Fruit fly (Drosophila melanogaster) whole organism, prepupa: ENCODE measurements around the gene CG15818.
A peak's percentile ranks its signal among the peaks of the same experiment; 100 is the strongest.

Source experiments
- CG10631 ChIP-seq: fragments of 200-800 bp; sonication (Bioruptor generic); optimal IDR thresholded peaks from 2 replicates; lab custom pipeline; 2016; ENCODE audit warnings: missing biosample characterization, missing genetic modification characterization
- CG11294 ChIP-seq: fragments of 200-800 bp; sonication (Bioruptor generic); IDR thresholded peaks from 2 replicates; pipeline ENCODE4 v1.3.6; 2022; ENCODE audit warnings: missing biosample characterization, missing genetic modification characterization
- CG15336 ChIP-seq: fragments of 200-800 bp; sonication (Bioruptor generic); IDR thresholded peaks from 2 replicates; pipeline ENCODE4 v1.3.6; 2022; ENCODE audit warnings: missing biosample characterization, missing genetic modification characterization
- CG1621 ChIP-seq: fragments of 200-800 bp; sonication (Bioruptor generic); optimal IDR thresholded peaks from 3 replicates; lab custom pipeline; 2018; ENCODE audit warnings: missing biosample characterization, mild to moderate bottlenecking, missing genetic modification characterization
- CG16779 ChIP-seq: fragments of 200-800 bp; sonication (Bioruptor generic); optimal IDR thresholded peaks from 3 replicates; lab custom pipeline; 2017; ENCODE audit warnings: missing biosample characterization, mild to moderate bottlenecking, missing genetic modification characterization
- CG3032 ChIP-seq: fragments of 200-800 bp; optimal IDR thresholded peaks from 2 replicates; lab custom pipeline; 2019; ENCODE audit warnings: missing biosample characterization, mild to moderate bottlenecking, missing genetic modification characterization, moderate library complexity
- CG32006 ChIP-seq: fragments of 200-800 bp; sonication (Bioruptor generic); optimal IDR thresholded peaks from 3 replicates; lab custom pipeline; 2017; ENCODE audit warnings: missing biosample characterization, mild to moderate bottlenecking, missing genetic modification characterization
- CG34406 ChIP-seq: fragments of 200-800 bp; sonication (Bioruptor generic); optimal IDR thresholded peaks from 3 replicates; lab custom pipeline; 2016; ENCODE audit warnings: missing biosample characterization, missing genetic modification characterization
- CG3919 ChIP-seq: fragments of 200-800 bp; sonication (Bioruptor generic); optimal IDR thresholded peaks from 3 replicates; lab custom pipeline; 2016; ENCODE audit warnings: missing biosample characterization, missing genetic modification characterization
- CG4318 ChIP-seq: fragments of 200-800 bp; sonication (Bioruptor generic); optimal IDR thresholded peaks from 3 replicates; lab custom pipeline; 2017; ENCODE audit warnings: missing biosample characterization, mild to moderate bottlenecking, missing genetic modification characterization
- CG6163 ChIP-seq: fragments of 200-800 bp; sonication (Bioruptor generic); IDR thresholded peaks from 3 replicates; pipeline ENCODE4 v1.3.6; 2022; ENCODE audit warnings: missing biosample characterization, missing genetic modification characterization
- CG6792 ChIP-seq: fragments of 200-800 bp; sonication (Bioruptor generic); optimal IDR thresholded peaks from 3 replicates; lab custom pipeline; 2016; ENCODE audit warnings: missing biosample characterization, missing genetic modification characterization
- CG6854 ChIP-seq: fragments of 200-800 bp; sonication (Bioruptor generic); optimal IDR thresholded peaks from 2 replicates; lab custom pipeline; 2017; ENCODE audit warnings: missing biosample characterization, mild to moderate bottlenecking, missing genetic modification characterization
- CG7368 ChIP-seq: fragments of 200-800 bp; sonication (Bioruptor generic); optimal IDR thresholded peaks from 3 replicates; lab custom pipeline; 2016; ENCODE audit warnings: missing biosample characterization, missing genetic modification characterization
- CG8119 ChIP-seq: fragments of 200-800 bp; sonication (Bioruptor generic); IDR thresholded peaks from 3 replicates; pipeline ENCODE4 v1.3.6; 2022; ENCODE audit warnings: missing biosample characterization, missing genetic modification characterization
- Eip75B ChIP-seq: fragments of 200-800 bp; sonication (Bioruptor generic); optimal IDR thresholded peaks from 3 replicates; lab custom pipeline; 2016; ENCODE audit warnings: missing biosample characterization, missing genetic modification characterization
- Ets21C ChIP-seq: fragments of 200-800 bp; sonication (Bioruptor generic); optimal IDR thresholded peaks from 3 replicates; lab custom pipeline; 2016; ENCODE audit warnings: missing biosample characterization, missing genetic modification characterization
- Ets96B ChIP-seq: fragments of 200-800 bp; optimal IDR thresholded peaks from 2 replicates; lab custom pipeline; 2019; ENCODE audit warnings: missing biosample characterization, mild to moderate bottlenecking, missing genetic modification characterization, moderate library complexity
- Hr38 ChIP-seq: sonication (Bioruptor generic); optimal IDR thresholded peaks from 2 replicates; lab custom pipeline; 2016; ENCODE audit warnings: missing biosample characterization, missing genetic modification characterization
- Hr39 ChIP-seq: fragments of 200-800 bp; sonication (Bioruptor generic); optimal IDR thresholded peaks from 2 replicates; lab custom pipeline; 2016; ENCODE audit warnings: missing biosample characterization, missing genetic modification characterization
- Lpt ChIP-seq: fragments of 200-800 bp; sonication (Bioruptor generic); optimal IDR thresholded peaks from 3 replicates; lab custom pipeline; 2016; ENCODE audit warnings: missing biosample characterization, missing genetic modification characterization
- Met ChIP-seq: fragments of 200-800 bp; sonication (Bioruptor generic); optimal IDR thresholded peaks from 3 replicates; lab custom pipeline; 2016; ENCODE audit warnings: missing biosample characterization, missing genetic modification characterization
- OdsH ChIP-seq: fragments of 200-800 bp; sonication (Bioruptor generic); optimal IDR thresholded peaks from 3 replicates; lab custom pipeline; 2016; ENCODE audit warnings: missing biosample characterization, missing genetic modification characterization
- Sox102F ChIP-seq: fragments of 200-800 bp; sonication (Bioruptor generic); optimal IDR thresholded peaks from 2 replicates; lab custom pipeline; 2016; ENCODE audit warnings: missing biosample characterization, mild to moderate bottlenecking, missing genetic modification characterization
- Sox14 ChIP-seq: fragments of 200-800 bp; sonication (Bioruptor generic); optimal IDR thresholded peaks from 3 replicates; lab custom pipeline; 2016; ENCODE audit warnings: missing biosample characterization, missing genetic modification characterization
- achi ChIP-seq: fragments of 200-800 bp; sonication (Bioruptor generic); optimal IDR thresholded peaks from 3 replicates; lab custom pipeline; 2016; ENCODE audit warnings: missing biosample characterization, missing genetic modification characterization
- acj6 ChIP-seq: fragments of 200-800 bp; sonication (Bioruptor generic); optimal IDR thresholded peaks from 3 replicates; lab custom pipeline; 2016; ENCODE audit warnings: missing biosample characterization, missing genetic modification characterization
- dac ChIP-seq: fragments of 200-800 bp; sonication (Bioruptor generic); optimal IDR thresholded peaks from 2 replicates; lab custom pipeline; 2017; ENCODE audit warnings: missing biosample characterization, mild to moderate bottlenecking, missing genetic modification characterization
- dsx ChIP-seq: fragments of 200-800 bp; optimal IDR thresholded peaks from 3 replicates; lab custom pipeline; 2019; ENCODE audit warnings: missing biosample characterization, mild to moderate bottlenecking, missing genetic modification characterization, moderate library complexity; ENCODE audit not compliant: poor library complexity, severe bottlenecking
- eg ChIP-seq: fragments of 200-800 bp; sonication (Bioruptor generic); IDR thresholded peaks from 3 replicates; pipeline ENCODE4 v1.3.6; 2022; ENCODE audit warnings: missing biosample characterization, missing genetic modification characterization
- esn ChIP-seq: fragments of 200-800 bp; sonication (Bioruptor generic); optimal IDR thresholded peaks from 2 replicates; lab custom pipeline; 2016; ENCODE audit warnings: missing biosample characterization, mild to moderate bottlenecking, missing genetic modification characterization, moderate library complexity
- fd85E ChIP-seq: fragments of 200-800 bp; sonication (Bioruptor generic); optimal IDR thresholded peaks from 3 replicates; lab custom pipeline; 2016; ENCODE audit warnings: missing biosample characterization, missing genetic modification characterization
- fkh ChIP-seq: fragments of 200-800 bp; sonication (Bioruptor generic); optimal IDR thresholded peaks from 3 replicates; lab custom pipeline; 2017; ENCODE audit warnings: missing biosample characterization, mild to moderate bottlenecking, missing genetic modification characterization, moderate library complexity
- lz ChIP-seq: fragments of 200-800 bp; sonication (Bioruptor generic); optimal IDR thresholded peaks from 3 replicates; lab custom pipeline; 2016; ENCODE audit warnings: missing biosample characterization, missing genetic modification characterization
- net ChIP-seq: fragments of 200-800 bp; sonication (Bioruptor generic); optimal IDR thresholded peaks from 3 replicates; lab custom pipeline; 2016; ENCODE audit warnings: missing biosample characterization, missing genetic modification characterization
- pdm3 ChIP-seq: fragments of 200-800 bp; sonication (Bioruptor generic); optimal IDR thresholded peaks from 3 replicates; lab custom pipeline; 2016; ENCODE audit warnings: missing biosample characterization, missing genetic modification characterization
- spab ChIP-seq: fragments of 200-800 bp; sonication (Bioruptor generic); optimal IDR thresholded peaks from 2 replicates; lab custom pipeline; 2017; ENCODE audit warnings: missing biosample characterization, mild to moderate bottlenecking, missing genetic modification characterization, missing genetic modification reagents
- ss ChIP-seq, 2 experiments: fragments of 200-800 bp; sonication (Bioruptor generic); optimal IDR thresholded peaks; 2 replicates in 1 of 2; 3 replicates in 1 of 2; lab custom pipeline; 2017 to 2018; ENCODE audit warnings: mild to moderate bottlenecking in 2 of 2, missing biosample characterization in 2 of 2, missing genetic modification characterization in 2 of 2, moderate library complexity in 1 of 2
- svp ChIP-seq: fragments of 200-800 bp; sonication (Bioruptor generic); peaks from one replicate; lab custom pipeline; 2016; ENCODE audit warnings: missing biosample characterization, missing genetic modification characterization
- topi ChIP-seq: fragments of 200-800 bp; sonication (Bioruptor generic); optimal IDR thresholded peaks from 3 replicates; lab custom pipeline; 2016; ENCODE audit warnings: missing biosample characterization, missing genetic modification characterization

Gene CG15818

dm6 chr2L:7376157-7376556 lies 34.6 kb upstream of the CG15818 start (continued):
- TF ChIP-seq dsx (GFP tag; lab: Kevin White, UChicago) (no peak), CG1621 (no peak), CG4318 (GFP tag; lab: Kevin White, UChicago) (peak; percentile 47), CG11294 (GFP tag; lab: Robert Waterston, UW) (peak; percentile 81), CG6854 (GFP tag; lab: Kevin White, UChicago) (no peak), esn (GFP tag; lab: Kevin White, UChicago) (peak; percentile 74), CG34406 (GFP tag; lab: Kevin White, UChicago) (peak; percentile 45), topi (GFP tag; lab: Kevin White, UChicago) (peak; percentile 56), Hr39 (GFP tag; lab: Kevin White, UChicago) (peak; percentile 81), fkh (GFP tag; lab: Kevin White, UChicago) (no peak), net (peak; percentile 67), pdm3 (GFP tag; lab: Kevin White, UChicago) (peak; percentile 64), CG16779 (no peak), ss (GFP tag; optimal IDR thresholded peaks at IDR 0.05; lab: Kevin White, UChicago) (no peak), CG7368 (GFP tag; lab: Kevin White, UChicago) (peak; percentile 19), Sox14 (peak; percentile 49), CG32006 (GFP tag; lab: Kevin White, UChicago) (peak; percentile 75), CG3032 (tag; lab: Kevin White, UChicago) (no peak)

dm6 chr2L:7377402-7377801 lies 33.3 kb upstream of the CG15818 start, which contains the start of gene ninaC:
Gene ninaC (plus strand): TSS chr2L:7377702.
- no peak for TF ChIP-seq CG16779
- no peak for TF ChIP-seq CG6163
- TF ChIP-seq eg (GFP tag; lab: Robert Waterston, UW) = no peak
- no peak for TF ChIP-seq OdsH (GFP tag; lab: Kevin White, UChicago)
- no peak for TF ChIP-seq CG4318 (GFP tag; lab: Kevin White, UChicago)
- TF ChIP-seq Ets96B (tag; lab: Kevin White, UChicago) = no peak
- TF ChIP-seq Hr38 (GFP tag; lab: Kevin White, UChicago) = no peak
- TF ChIP-seq ss (GFP tag; optimal IDR thresholded peaks at IDR 0.05; lab: Kevin White, UChicago) = no peak
- no peak for TF ChIP-seq fd85E (GFP tag; lab: Kevin White, UChicago)
- no peak for TF ChIP-seq CG11294 (GFP tag; lab: Robert Waterston, UW)
- TF ChIP-seq CG32006 (GFP tag; lab: Kevin White, UChicago) = no peak
- TF ChIP-seq CG6792 (GFP tag; lab: Kevin White, UChicago) = no peak
- no peak for TF ChIP-seq pdm3 (GFP tag; lab: Kevin White, UChicago)
- no peak for TF ChIP-seq Ets21C (GFP tag; lab: Kevin White, UChicago)
- no peak for TF ChIP-seq achi (GFP tag; lab: Kevin White, UChicago)
- no peak for TF ChIP-seq acj6 (GFP tag; lab: Kevin White, UChicago)
- no peak for TF ChIP-seq Lpt (GFP tag; lab: Kevin White, UChicago)
- no peak for TF ChIP-seq Sox102F (GFP tag; lab: Kevin White, UChicago)

- TF ChIP-seq fkh (GFP tag; lab: Kevin White, UChicago) = peak; percentile 62
- no peak for TF ChIP-seq dsx (GFP tag; lab: Kevin White, UChicago)
Observed at dm6 chr2L:7386555-7387420, 23.9 kb upstream of the CG15818 start.

dm6 chr2L:7387813-7388558 lies 22.7 kb upstream of the CG15818 start, which contains the start of the genes CG5149 and gudu:
Gene CG5149 (minus strand): TSS chr2L:7388253.
Gene gudu (plus strand): TSS chr2L:7388508.
- TF ChIP-seq svp (GFP tag; lab: Kevin White, UChicago) (peak; percentile 75), lz (GFP tag; lab: Kevin White, UChicago) (peak; percentile 4), Eip75B (GFP tag; lab: Kevin White, UChicago) (no peak), CG4318 (GFP tag; lab: Kevin White, UChicago) (no peak), dac (GFP tag; lab: Kevin White, UChicago) (no peak), CG3919 (no peak), CG8119 (0 out of 3 replicates have a peak, but pooled peaks have one; percentile 49), fkh (GFP tag; lab: Kevin White, UChicago) (peak; percentile 88), topi (GFP tag; lab: Kevin White, UChicago) (peak; percentile 14), Met (no peak), CG15336 (GFP tag; lab: Robert Waterston, UW) (0 out of 2 replicates have a peak, but pooled peaks have one; percentile 7), Sox14 (peak; percentile 35), CG6163 (peak; percentile 65), CG6854 (GFP tag; lab: Kevin White, UChicago) (no peak), spab (GFP tag; lab: Kevin White, UChicago) (no peak), CG10631 (GFP tag; lab: Kevin White, UChicago) (no peak), fd85E (GFP tag; lab: Kevin White, UChicago) (no peak), Hr39 (GFP tag; lab: Kevin White, UChicago) (no peak), CG3032 (tag; lab: Kevin White, UChicago) (peak; percentile 10), CG32006 (GFP tag; lab: Kevin White, UChicago) (no peak)
